Worm (Caenorhabditis elegans): ENCODE measurements around the gene ruvb-1.
A peak's percentile ranks its signal among the peaks of the same experiment; 100 is the strongest.

ruvb-1 gene

ce11 chrV:9960376-9960775 lies 20.2 kb downstream of the ruvb-1 start, which contains the start of gene T07C12.10:
TSS of gene T07C12.10 (minus strand) at chrV:9960476.
- TF ChIP-seq zip-5 (tag; optimal IDR thresholded peaks at IDR 0.05) (no peak), unc-42 (tag; optimal IDR thresholded peaks at IDR 0.05) (no peak), hlh-13 (GFP tag; optimal IDR thresholded peaks at IDR 0.05) (no peak), syd-9 (tag; optimal IDR thresholded peaks at IDR 0.05) (no peak)

- TF ChIP-seq ceh-24 (tag; optimal IDR thresholded peaks at IDR 0.05) (no peak), hlh-30 (tag; optimal IDR thresholded peaks at IDR 0.05; ENCODE audit: insufficient read depth) (no peak), ceh-45 (GFP tag; IDR thresholded peaks at IDR 0.05) (no peak), K09A11.1 (tag; optimal IDR thresholded peaks at IDR 0.05; ENCODE audit: insufficient read depth) (no peak), gmeb-2 (tag; optimal IDR thresholded peaks at IDR 0.05) (no peak), fax-1 (tag; optimal IDR thresholded peaks at IDR 0.05) (no peak), ets-4 (tag; optimal IDR thresholded peaks at IDR 0.05) (no peak), madf-2 (tag; optimal IDR thresholded peaks at IDR 0.05) (no peak), ceh-6 (GFP tag; optimal IDR thresholded peaks at IDR 0.05) (no peak), tbx-7 (tag; optimal IDR thresholded peaks at IDR 0.05) (no peak), pat-9 (tag; optimal IDR thresholded peaks at IDR 0.05) (no peak), npax-4 (tag; optimal IDR thresholded peaks at IDR 0.05) (no peak), nhr-232 (tag; optimal IDR thresholded peaks at IDR 0.05) (no peak), mec-3 (tag; optimal IDR thresholded peaks at IDR 0.05; ENCODE audit: borderline replicate concordance) (no peak), dve-1 (tag; optimal IDR thresholded peaks at IDR 0.05) (no peak), hlh-13 (GFP tag; optimal IDR thresholded peaks at IDR 0.05) (no peak), unc-55 (GFP tag; optimal IDR thresholded peaks at IDR 0.05) (peak; percentile 87), sox-2 (GFP tag; IDR thresholded peaks at IDR 0.05) (no peak), nfya-1 (tag; optimal IDR thresholded peaks at IDR 0.05) (peak; percentile 1), ceh-48 (tag; optimal IDR thresholded peaks at IDR 0.05) (no peak), pax-1 (tag; optimal IDR thresholded peaks at IDR 0.05) (no peak), pha-4 (tag; optimal IDR thresholded peaks at IDR 0.05) (no peak), K02D7.2 (tag; optimal IDR thresholded peaks at IDR 0.05) (no peak), C38D4.7 (GFP tag; optimal IDR thresholded peaks at IDR 0.05) (no peak), ceh-18 (tag; optimal IDR thresholded peaks at IDR 0.05) (peak; percentile 84), ztf-16 (tag; optimal IDR thresholded peaks at IDR 0.05) (no peak), ceh-2 (tag; optimal IDR thresholded peaks at IDR 0.05) (no peak), rnt-1 (tag; optimal IDR thresholded peaks at IDR 0.05) (peak; percentile 71), elt-2 (tag; optimal IDR thresholded peaks at IDR 0.05) (no peak), unc-3 (GFP tag; conservative IDR thresholded peaks at IDR 0.05) (no peak), unc-3 (tag; optimal IDR thresholded peaks at IDR 0.05) (no peak), tbx-2 (tag; optimal IDR thresholded peaks at IDR 0.05) (no peak), pros-1 (tag; optimal IDR thresholded peaks at IDR 0.05) (no peak), lin-11 (tag; optimal IDR thresholded peaks at IDR 0.05) (no peak)
Measured at ce11 chrV:9958654-9959053, 21.9 kb downstream of the ruvb-1 start.

ce11 chrV:9958231-9958630 lies 22.4 kb downstream of the ruvb-1 start, which contains the start of gene anmt-3:
TSS of gene anmt-3 (minus strand) at chrV:9958331.
- TF ChIP-seq nfya-1 (tag; optimal IDR thresholded peaks at IDR 0.05) (no peak), pha-2 (tag; optimal IDR thresholded peaks at IDR 0.05) (no peak), fkh-10 (GFP tag; optimal IDR thresholded peaks at IDR 0.05) (no peak), ceh-2 (tag; optimal IDR thresholded peaks at IDR 0.05) (no peak)

- no peak for TF ChIP-seq ceh-2 (tag; optimal IDR thresholded peaks at IDR 0.05)
- TF ChIP-seq hlh-15 (tag; optimal IDR thresholded peaks at IDR 0.05), result no peak
- no peak for TF ChIP-seq pha-4 (tag; optimal IDR thresholded peaks at IDR 0.05)
- no peak for TF ChIP-seq zip-5 (tag; optimal IDR thresholded peaks at IDR 0.05)
- TF ChIP-seq fkh-10 (GFP tag; optimal IDR thresholded peaks at IDR 0.05), result no peak
- no peak for TF ChIP-seq K09A11.1 (tag; optimal IDR thresholded peaks at IDR 0.05; ENCODE audit: insufficient read depth)
- TF ChIP-seq F13H6.1 (tag; optimal IDR thresholded peaks at IDR 0.05), result no peak
- no peak for TF ChIP-seq ref-2 (tag; optimal IDR thresholded peaks at IDR 0.05)
- no peak for TF ChIP-seq eyg-1 (tag; optimal IDR thresholded peaks at IDR 0.05)
Measured at ce11 chrV:9952396-9952795, 28.2 kb downstream of the ruvb-1 start, which contains the start of gene mam-5. TSS of gene mam-5 (plus strand) at chrV:9952699.
